Worm (Caenorhabditis elegans) whole organism, L4/young adult: ENCODE measurements around the gene T10B5.7.

Source experiments
- dao-5 ChIP-seq: sonication (generic microtip); optimal IDR thresholded peaks from 2 replicates; lab custom pipeline; 2016; ENCODE audit warnings: missing genotype, missing genetic modification characterization, moderate library complexity, missing compliant biosample characterization
- him-1 ChIP-seq: sonication (generic microtip); optimal IDR thresholded peaks from 2 replicates; lab custom pipeline; 2016; ENCODE audit warnings: missing genotype, missing genetic modification reagents, missing genetic modification characterization, missing compliant biosample characterization

DNA sequence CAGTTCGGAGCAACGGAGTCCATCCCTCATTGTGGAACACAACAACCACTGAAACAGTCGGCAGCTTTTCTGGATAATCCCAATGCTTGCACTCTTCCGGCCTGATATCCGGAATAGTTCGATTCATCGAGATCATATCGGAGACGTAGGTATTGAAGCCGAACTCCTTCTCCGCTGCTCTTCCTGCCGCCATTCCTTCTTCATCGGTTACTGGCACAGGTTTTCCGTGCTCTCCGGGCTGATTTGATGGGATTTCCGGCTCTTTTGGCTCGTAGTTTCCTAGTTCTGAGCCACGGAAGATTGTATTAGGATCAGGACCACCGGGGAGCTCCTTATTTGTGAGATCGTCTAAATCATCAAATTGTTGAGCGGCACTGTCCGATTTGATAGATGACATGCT lies 26.0 kb upstream of the T10B5.7 start:
- no peak for TF ChIP-seq him-1
- TF ChIP-seq dao-5 = no peak
